Worm (Caenorhabditis elegans): Measurements from ENCODE around the gene lin-32.

DNA sequence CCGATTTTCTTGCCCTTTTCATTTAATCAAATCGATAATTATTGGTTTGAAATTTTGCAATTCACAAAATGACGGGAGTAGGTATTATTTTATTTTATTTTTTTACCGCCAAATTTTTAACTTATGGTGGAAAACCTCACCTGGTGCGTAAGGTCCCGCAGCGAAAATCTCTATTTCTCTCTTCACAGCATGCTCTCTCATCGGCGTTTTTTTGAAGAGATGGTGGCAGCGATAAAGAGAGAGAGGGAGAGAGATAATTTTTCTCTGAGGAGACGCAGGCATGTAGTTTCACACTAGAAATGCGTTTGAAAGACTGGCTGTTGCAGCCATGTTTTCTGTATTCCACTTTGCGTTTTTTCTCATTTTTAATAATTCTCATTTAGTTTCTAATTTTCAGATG is 4.0 kb upstream of the lin-32 start, which contains the start of gene T14F9.2:
- no peak for TF ChIP-seq mdl-1 (tag; optimal IDR thresholded peaks at IDR 0.05)
- TF ChIP-seq Y5F2A.4 (GFP tag; optimal IDR thresholded peaks at IDR 0.05) = no peak
- no peak for TF ChIP-seq attf-4 (tag; optimal IDR thresholded peaks at IDR 0.05)
- no peak for TF ChIP-seq ces-1 (GFP tag; optimal IDR thresholded peaks at IDR 0.05)
